Fruit fly (Drosophila melanogaster) Kc167 (cell line): ENCODE results near the gene CG31381.

Experiments used
- Myc ChIP-seq: fragments of >200 bp; optimal IDR thresholded peaks from 2 replicates; lab custom pipeline; 2017; ENCODE audit warnings: missing external identifiers
- Sin3A ChIP-seq: fragments of >200 bp; optimal IDR thresholded peaks from 2 replicates; lab custom pipeline; 2018; ENCODE audit warnings: missing external identifiers
- h ChIP-seq: fragments of >200 bp; optimal IDR thresholded peaks from 3 replicates; lab custom pipeline; 2018; ENCODE audit warnings: missing external identifiers
- insv ChIP-seq: fragments of >200 bp; optimal IDR thresholded peaks from 3 replicates; lab custom pipeline; 2018; ENCODE audit warnings: missing external identifiers
- psq ChIP-seq: fragments of >200 bp; optimal IDR thresholded peaks from 2 replicates; lab custom pipeline; 2017; ENCODE audit warnings: missing external identifiers
- ttk ChIP-seq: sonication (Bioruptor generic); optimal IDR thresholded peaks from 2 replicates; lab custom pipeline; 2017; ENCODE audit warnings: missing external identifiers

Gene CG31381

dm6 chr3R:24906648-24907047, 29.8 kb downstream of the CG31381 start:
- TF ChIP-seq insv (lab: Kevin White, UChicago) (no peak), h (lab: Kevin White, UChicago) (no peak), Sin3A (lab: Kevin White, UChicago) (no peak), psq (no peak), ttk (lab: Kevin White, UChicago) (no peak), Myc (lab: Kevin White, UChicago) (no peak)

- TF ChIP-seq insv (lab: Kevin White, UChicago): no peak
- no peak for TF ChIP-seq h (lab: Kevin White, UChicago)
- no peak for TF ChIP-seq psq
- TF ChIP-seq Sin3A (lab: Kevin White, UChicago): no peak
- no peak for TF ChIP-seq Myc (lab: Kevin White, UChicago)
- no peak for TF ChIP-seq ttk (lab: Kevin White, UChicago)
Observed at dm6 chr3R:24908034-24908433, 31.2 kb downstream of the CG31381 start.

dm6 chr3R:24910097-24910496, 33.3 kb downstream of the CG31381 start:
- TF ChIP-seq h (lab: Kevin White, UChicago) (no peak), Myc (lab: Kevin White, UChicago) (no peak), ttk (lab: Kevin White, UChicago) (no peak), Sin3A (lab: Kevin White, UChicago) (no peak), insv (lab: Kevin White, UChicago) (no peak), psq (no peak)

dm6 chr3R:24914864-24915263, 38.0 kb downstream of the CG31381 start:
- TF ChIP-seq Sin3A (lab: Kevin White, UChicago) (no peak), Myc (lab: Kevin White, UChicago) (no peak), insv (lab: Kevin White, UChicago) (no peak), h (lab: Kevin White, UChicago) (no peak), psq (no peak), ttk (lab: Kevin White, UChicago) (no peak)

dm6 chr3R:24917814-24918636, 41.2 kb downstream of the CG31381 start, which contains the start of the genes PIG-S, sud1 and CG11168:
Gene PIG-S, minus strand, starts transcription at chr3R:24917864.
Gene sud1, minus strand, starts transcription at chr3R:24917864.
Gene CG11168, plus strand, starts transcription at chr3R:24918106.
- TF ChIP-seq psq (no peak), insv (lab: Kevin White, UChicago) (no peak), h (lab: Kevin White, UChicago) (no peak), Sin3A (lab: Kevin White, UChicago) (no peak), ttk (lab: Kevin White, UChicago) (no peak), Myc (lab: Kevin White, UChicago) (no peak)

dm6 chr3R:24922270-24922669, 45.4 kb downstream of the CG31381 start, which contains the start of gene Mink:
Gene Mink, plus strand, starts transcription at chr3R:24922473.
- TF ChIP-seq ttk (lab: Kevin White, UChicago): no peak
- no peak for TF ChIP-seq psq
- no peak for TF ChIP-seq insv (lab: Kevin White, UChicago)
- no peak for TF ChIP-seq Myc (lab: Kevin White, UChicago)
- no peak for TF ChIP-seq Sin3A (lab: Kevin White, UChicago)
- no peak for TF ChIP-seq h (lab: Kevin White, UChicago)

dm6 chr3R:24924916-24925315, 48.1 kb downstream of the CG31381 start, which contains the start of gene Trf4-2:
Gene Trf4-2, plus strand, starts transcription at chr3R:24925216.
- TF ChIP-seq Sin3A (lab: Kevin White, UChicago) (no peak), insv (lab: Kevin White, UChicago) (no peak), Myc (lab: Kevin White, UChicago) (no peak), ttk (lab: Kevin White, UChicago) (no peak), psq (no peak), h (lab: Kevin White, UChicago) (no peak)

- no peak for TF ChIP-seq h (lab: Kevin White, UChicago)
- TF ChIP-seq insv (lab: Kevin White, UChicago): no peak
- TF ChIP-seq psq: no peak
- TF ChIP-seq ttk (lab: Kevin White, UChicago): no peak
- no peak for TF ChIP-seq Myc (lab: Kevin White, UChicago)
- TF ChIP-seq Sin3A (lab: Kevin White, UChicago): no peak
Observed at dm6 chr3R:24926752-24927320, 50.0 kb downstream of the CG31381 start.
